Fruit fly (Drosophila melanogaster): ENCODE measurements around the gene CG7017.

The CG7017 gene

DNA sequence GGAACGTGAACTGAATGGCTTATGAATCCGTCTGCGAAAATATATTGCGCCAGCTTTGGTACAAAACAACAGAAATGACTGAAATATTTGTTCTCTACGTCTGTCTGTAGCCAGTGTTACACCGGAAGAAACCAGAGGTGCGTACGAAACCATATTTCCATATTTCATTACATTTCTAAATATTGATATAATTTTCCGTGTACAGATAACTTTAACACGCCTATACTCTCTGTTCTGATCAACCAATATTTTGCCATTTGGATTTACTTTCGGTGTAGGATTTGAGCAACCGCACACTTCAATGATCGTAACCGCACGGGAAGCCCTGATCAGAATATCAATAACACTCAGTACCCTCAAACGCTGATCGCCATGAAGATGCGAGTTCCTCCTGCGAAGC lies 17.2 kb downstream of the CG7017 start (continued):
- TF ChIP-seq CG6813 (GFP tag; optimal IDR thresholded peaks at IDR 0.05) (peak; percentile 32), cwo (GFP tag; optimal IDR thresholded peaks at IDR 0.05) (peak; percentile 37), bcd (GFP tag; optimal IDR thresholded peaks at IDR 0.05) (peak; percentile 33), CG4707 (GFP tag; optimal IDR thresholded peaks at IDR 0.05) (no peak), dmrt11E (tag; optimal IDR thresholded peaks at IDR 0.05) (peak; percentile 41), Pdp1 (GFP tag; optimal IDR thresholded peaks at IDR 0.05) (peak; percentile 8 to 17), CG4617 (GFP tag; optimal IDR thresholded peaks at IDR 0.05; ENCODE audit: borderline replicate concordance) (no peak), HLH54F (GFP tag; optimal IDR thresholded peaks at IDR 0.05) (peak; percentile 29), CG4404 (GFP tag; IDR thresholded peaks at IDR 0.05) (0 out of 2 replicates have a peak, but pooled peaks have one; percentile 22), seq (GFP tag; IDR thresholded peaks at IDR 0.05) (peak; percentile 15; the same call in 1 of the 2 replicates), CG14014 (GFP tag; IDR thresholded peaks at IDR 0.05) (peak; percentile 65), sens (GFP tag) (peak; percentile 66), Med (GFP tag) (peak; percentile 90), CG4328 (GFP tag; optimal IDR thresholded peaks at IDR 0.05) (no peak), ap (GFP tag; IDR thresholded peaks at IDR 0.05) (no peak), fd96Cb (tag; optimal IDR thresholded peaks at IDR 0.05) (peak; percentile 29), Chrac-16 (GFP tag; optimal IDR thresholded peaks at IDR 0.05) (peak; percentile 30), CG2678 (tag; optimal IDR thresholded peaks at IDR 0.05) (peak; percentile 65), CG11560 (tag; IDR thresholded peaks at IDR 0.05) (no peak), ase (GFP tag; IDR thresholded peaks at IDR 0.05) (no peak), CG3281 (GFP tag; optimal IDR thresholded peaks at IDR 0.05) (peak; percentile 32), CG11696 (GFP tag; IDR thresholded peaks at IDR 0.05) (0 out of 2 replicates have a peak, but pooled peaks have one; percentile 26), CG9215 (GFP tag; IDR thresholded peaks at IDR 0.05) (peak; percentile 51), zen (tag; optimal IDR thresholded peaks at IDR 0.05) (no peak), CG4854 (GFP tag; optimal IDR thresholded peaks at IDR 0.05) (no peak), maf-S (GFP tag; optimal IDR thresholded peaks at IDR 0.05) (no peak), CG10267 (tag; optimal IDR thresholded peaks at IDR 0.05) (peak; percentile 1), wdn (GFP tag; IDR thresholded peaks at IDR 0.05) (no peak), jigr1 (GFP tag; IDR thresholded peaks at IDR 0.05) (no peak), Antp (GFP tag; optimal IDR thresholded peaks at IDR 0.05) (peak; percentile 27), CG9727 (GFP tag; optimal IDR thresholded peaks at IDR 0.05) (peak; percentile 27), CG4424 (GFP tag; optimal IDR thresholded peaks at IDR 0.05) (peak; percentile 29), prd (optimal IDR thresholded peaks at IDR 0.05) (no peak), prd (GFP tag; IDR thresholded peaks at IDR 0.05) (peak; percentile 75), bsh (GFP tag; optimal IDR thresholded peaks at IDR 0.05) (peak; percentile 41 to 55), Doc3 (GFP tag; IDR thresholded peaks at IDR 0.05; ENCODE audit: partially characterized antibody) (no peak), NfI (GFP tag; optimal IDR thresholded peaks at IDR 0.05) (peak; percentile 35), Hsf (GFP tag; optimal IDR thresholded peaks at IDR 0.05) (peak; percentile 40), CG12659 (GFP tag; optimal IDR thresholded peaks at IDR 0.05) (peak; percentile 28), CG12236 (GFP tag; optimal IDR thresholded peaks at IDR 0.05) (no peak), gfzf (GFP tag; optimal IDR thresholded peaks at IDR 0.05) (no peak), gt (GFP tag; IDR thresholded peaks at IDR 0.05) (no peak), HLH3B (GFP tag; IDR thresholded peaks at IDR 0.05) (peak; percentile 42; the same call in 1 of the 2 replicates), Ssrp (tag; optimal IDR thresholded peaks at IDR 0.05) (peak; percentile 9), chif (GFP tag; optimal IDR thresholded peaks at IDR 0.05) (peak; percentile 13 to 16), HmgZ (tag; optimal IDR thresholded peaks at IDR 0.05) (peak; percentile 8), vvl (GFP tag; IDR thresholded peaks at IDR 0.05) (peak; percentile 62), CG17359 (tag; optimal IDR thresholded peaks at IDR 0.05) (peak; percentile 39), Hmr (GFP tag; optimal IDR thresholded peaks at IDR 0.05) (peak; percentile 39), CG10543 (GFP tag; optimal IDR thresholded peaks at IDR 0.05) (no peak), zfh2 (GFP tag; optimal IDR thresholded peaks at IDR 0.05) (peak; percentile 2)

Data from whole organism, embryonic.